Worm (Caenorhabditis elegans) whole organism, young adult: Measurements from ENCODE around the gene die-1.

Experiments
- B0336.3 ChIP-seq: fragments of 200-800 bp; sonication (Bioruptor generic); IDR thresholded peaks from 2 replicates; pipeline ENCODE4 v1.3.6; 2022; ENCODE audit warnings: missing genetic modification characterization, missing compliant biosample characterization
- C17E4.6 ChIP-seq: fragments of 200-800 bp; sonication (Bioruptor generic); IDR thresholded peaks from 2 replicates; pipeline ENCODE4 v1.3.6; 2022; ENCODE audit warnings: missing genetic modification reagents, missing genetic modification characterization, missing compliant biosample characterization
- D2030.7 ChIP-seq: fragments of 200-800 bp; sonication (Bioruptor generic); IDR thresholded peaks from 2 replicates; pipeline ENCODE4 v1.3.6; 2022; ENCODE audit warnings: missing genetic modification reagents, missing genetic modification characterization, missing compliant biosample characterization
- F10E7.11 ChIP-seq: sonication (generic microtip); optimal IDR thresholded peaks from 2 replicates; lab custom pipeline; 2017; ENCODE audit warnings: mild to moderate bottlenecking, missing genetic modification characterization, moderate library complexity, missing compliant biosample characterization
- F22D6.2 ChIP-seq: sonication (generic microtip); optimal IDR thresholded peaks from 2 replicates; lab custom pipeline; 2016; ENCODE audit warnings: mild to moderate bottlenecking, missing genetic modification characterization, missing compliant biosample characterization
- F33H1.4 ChIP-seq: fragments of 200-800 bp; sonication (Bioruptor generic); IDR thresholded peaks from 2 replicates; pipeline ENCODE4 v1.3.6; 2022; ENCODE audit warnings: missing genetic modification reagents, missing genetic modification characterization, missing compliant biosample characterization
- F55B11.4 ChIP-seq: sonication (generic microtip); optimal IDR thresholded peaks from 2 replicates; lab custom pipeline; 2016; ENCODE audit warnings: missing compliant biosample characterization, missing genetic modification characterization, borderline replicate concordance; ENCODE audit not compliant: insufficient read depth
- K11D2.4 ChIP-seq: fragments of 200-800 bp; sonication (Bioruptor generic); IDR thresholded peaks from 2 replicates; pipeline ENCODE4 v1.3.6; 2022; ENCODE audit warnings: missing genetic modification reagents, missing genetic modification characterization, missing compliant biosample characterization
- K12H6.12 ChIP-seq: fragments of 200-800 bp; sonication (Bioruptor generic); optimal IDR thresholded peaks from 2 replicates; lab custom pipeline; 2018; ENCODE audit warnings: mild to moderate bottlenecking, missing genetic modification characterization, missing compliant biosample characterization
- Y56A3A.18 ChIP-seq: fragments of 200-800 bp; sonication (Bioruptor generic); IDR thresholded peaks from 2 replicates; pipeline ENCODE4 v1.3.6; 2022; ENCODE audit warnings: missing genetic modification reagents, missing genetic modification characterization, missing compliant biosample characterization
- akir-1 ChIP-seq: fragments of 200-800 bp; sonication (Bioruptor generic); optimal IDR thresholded peaks from 2 replicates; lab custom pipeline; 2018; ENCODE audit warnings: mild to moderate bottlenecking, missing genetic modification characterization, moderate library complexity, missing compliant biosample characterization
- bed-1 ChIP-seq: fragments of 200-800 bp; sonication (Bioruptor generic); IDR thresholded peaks from 2 replicates; pipeline ENCODE4 v1.3.6; 2022; ENCODE audit warnings: missing genetic modification reagents, missing genetic modification characterization, missing compliant biosample characterization
- die-1 ChIP-seq: sonication (generic microtip); optimal IDR thresholded peaks from 2 replicates; lab custom pipeline; 2016; ENCODE audit warnings: missing genotype, mild to moderate bottlenecking, missing genetic modification characterization, missing compliant biosample characterization
- dpl-1 ChIP-seq: fragments of 150-350 bp; optimal IDR thresholded peaks from 2 replicates; lab custom pipeline; 2014; ENCODE audit warnings: missing biosample characterization, missing genetic modification reagents, missing genetic modification characterization
- ets-4 ChIP-seq: fragments of 200-800 bp; sonication (Bioruptor generic); optimal IDR thresholded peaks from 2 replicates; lab custom pipeline; 2018; ENCODE audit warnings: mild to moderate bottlenecking, missing genetic modification characterization, missing compliant biosample characterization
- gei-17 ChIP-seq: fragments of 200-800 bp; sonication (Bioruptor generic); optimal IDR thresholded peaks from 2 replicates; lab custom pipeline; 2018; ENCODE audit warnings: mild to moderate bottlenecking, missing genetic modification characterization, missing compliant biosample characterization
- him-1 ChIP-seq: sonication (generic microtip); optimal IDR thresholded peaks from 2 replicates; lab custom pipeline; 2016; ENCODE audit warnings: missing genotype, missing genetic modification reagents, missing genetic modification characterization, missing compliant biosample characterization
- hlh-26 ChIP-seq: fragments of 200-800 bp; sonication (Bioruptor generic); conservative IDR thresholded peaks from 2 replicates; pipeline ENCODE4 v1.3.6; 2022; ENCODE audit warnings: missing genetic modification reagents, missing genetic modification characterization, missing compliant biosample characterization
- hsf-1 ChIP-seq: fragments of 200-800 bp; sonication (Bioruptor generic); IDR thresholded peaks from 2 replicates; pipeline ENCODE4 v1.3.6; 2022; ENCODE audit warnings: missing genetic modification reagents, missing genetic modification characterization, missing compliant biosample characterization
- lag-1 ChIP-seq: fragments of 200-800 bp; sonication (Bioruptor generic); IDR thresholded peaks from 2 replicates; pipeline ENCODE4 v1.3.6; 2022; ENCODE audit warnings: missing genetic modification reagents, missing genetic modification characterization, missing compliant biosample characterization
- lir-1 ChIP-seq: fragments of 200-800 bp; sonication (Bioruptor generic); conservative IDR thresholded peaks from 2 replicates; pipeline ENCODE4 v1.3.6; 2022; ENCODE audit warnings: missing genetic modification reagents, missing genetic modification characterization, missing compliant biosample characterization
- madf-8 ChIP-seq: fragments of 200-800 bp; sonication (Bioruptor generic); conservative IDR thresholded peaks from 2 replicates; pipeline ENCODE4 v1.3.6; 2022; ENCODE audit warnings: missing genetic modification reagents, missing genetic modification characterization, missing compliant biosample characterization
- nfya-1 ChIP-seq: sonication (generic microtip); optimal IDR thresholded peaks from 2 replicates; lab custom pipeline; 2017; ENCODE audit warnings: antibody characterized with exemption, missing compliant biosample characterization, missing genetic modification characterization, borderline replicate concordance; ENCODE audit not compliant: insufficient read depth
- nfyb-1 ChIP-seq: fragments of 200-800 bp; sonication (Bioruptor generic); IDR thresholded peaks from 2 replicates; pipeline ENCODE4 v1.3.6; 2022; ENCODE audit warnings: missing genetic modification reagents, missing genetic modification characterization, missing compliant biosample characterization
- nhr-120 ChIP-seq: fragments of 200-800 bp; sonication (Bioruptor generic); IDR thresholded peaks from 2 replicates; pipeline ENCODE4 v1.3.6; 2022; ENCODE audit warnings: missing genetic modification characterization, missing compliant biosample characterization
- nhr-27 ChIP-seq: fragments of 200-800 bp; sonication (Bioruptor generic); optimal IDR thresholded peaks from 2 replicates; lab custom pipeline; 2018; ENCODE audit warnings: mild to moderate bottlenecking, missing genetic modification characterization, moderate library complexity, missing compliant biosample characterization
- repo-1 ChIP-seq: sonication (generic microtip); optimal IDR thresholded peaks from 2 replicates; lab custom pipeline; 2017; ENCODE audit warnings: mild to moderate bottlenecking, missing genetic modification characterization, missing compliant biosample characterization
- sdz-38 ChIP-seq: sonication (generic microtip); optimal IDR thresholded peaks from 2 replicates; lab custom pipeline; 2016; ENCODE audit warnings: missing genotype, missing genetic modification characterization, missing compliant biosample characterization
- snpc-1.1 ChIP-seq: sonication (generic microtip); optimal IDR thresholded peaks from 2 replicates; lab custom pipeline; 2017; ENCODE audit warnings: missing genetic modification characterization, mild to moderate bottlenecking, missing compliant biosample characterization, antibody characterized with exemption, moderate library complexity, missing genotype, missing genetic modification reagents; ENCODE audit not compliant: insufficient read depth
- snpc-1.3 ChIP-seq: sonication (generic microtip); optimal IDR thresholded peaks from 2 replicates; lab custom pipeline; 2017; ENCODE audit warnings: missing genetic modification characterization, mild to moderate bottlenecking, missing compliant biosample characterization, antibody characterized with exemption, moderate library complexity, missing genotype, missing genetic modification reagents; ENCODE audit not compliant: insufficient read depth
- snpc-3.4 ChIP-seq: sonication (generic microtip); optimal IDR thresholded peaks from 2 replicates; lab custom pipeline; 2017; ENCODE audit warnings: missing genetic modification characterization, mild to moderate bottlenecking, missing compliant biosample characterization, antibody characterized with exemption, moderate library complexity, missing genotype, missing genetic modification reagents
- tbx-9 ChIP-seq: sonication (generic microtip); optimal IDR thresholded peaks from 2 replicates; lab custom pipeline; 2016; ENCODE audit warnings: borderline replicate concordance, missing genetic modification characterization, inconsistent platforms, missing compliant biosample characterization
- tlf-1 ChIP-seq: fragments of 200-800 bp; sonication (Bioruptor generic); optimal IDR thresholded peaks from 2 replicates; lab custom pipeline; 2018; ENCODE audit warnings: mild to moderate bottlenecking, missing genetic modification characterization, missing compliant biosample characterization
- unc-130 ChIP-seq: sonication (generic microtip); optimal IDR thresholded peaks from 2 replicates; lab custom pipeline; 2016; ENCODE audit warnings: missing genetic modification reagents, missing genetic modification characterization, missing compliant biosample characterization
- unc-62 ChIP-seq: fragments of 150-350 bp; optimal IDR thresholded peaks from 2 replicates; lab custom pipeline; 2014; ENCODE audit warnings: missing biosample characterization, missing genetic modification reagents, missing genetic modification characterization
- zfh-2 ChIP-seq: fragments of 200-800 bp; sonication (Bioruptor generic); conservative IDR thresholded peaks from 2 replicates; pipeline ENCODE4 v1.3.6; 2022; ENCODE audit warnings: missing genetic modification reagents, missing genetic modification characterization, missing compliant biosample characterization
- ztf-26 ChIP-seq: sonication (generic microtip); optimal IDR thresholded peaks from 2 replicates; lab custom pipeline; 2017; ENCODE audit warnings: missing genetic modification characterization, missing compliant biosample characterization
- ztf-3 ChIP-seq: fragments of 200-800 bp; sonication (Bioruptor generic); optimal IDR thresholded peaks from 2 replicates; lab custom pipeline; 2018; ENCODE audit warnings: mild to moderate bottlenecking, missing genetic modification characterization, missing compliant biosample characterization
- ztf-6 ChIP-seq: fragments of 200-800 bp; sonication (Bioruptor generic); IDR thresholded peaks from 2 replicates; pipeline ENCODE4 v1.3.6; 2022; ENCODE audit warnings: missing genetic modification reagents, missing genetic modification characterization, missing compliant biosample characterization

die-1 gene

ce11 chrII:10067817-10068216, at the start of gene die-1:
Gene die-1 (minus strand): TSS chrII:10067917.
- TF ChIP-seq nhr-27 (tag; lab: Kevin White, UChicago) (no peak), tlf-1 (GFP tag; lab: Kevin White, UChicago) (no peak), lir-1 (no peak), sdz-38 (tag; lab: Kevin White, UChicago) (no peak), bed-1 (GFP tag; lab: Robert Waterston, UW) (no peak), hsf-1 (GFP tag; lab: Robert Waterston, UW) (no peak), D2030.7 (GFP tag; lab: Robert Waterston, UW) (no peak), F55B11.4 (tag; lab: Kevin White, UChicago) (no peak), nhr-120 (GFP tag; lab: Robert Waterston, UW) (no peak), ztf-26 (tag; lab: Kevin White, UChicago) (no peak), unc-130 (GFP tag; lab: Kevin White, UChicago) (no peak), snpc-1.1 (tag; lab: Kevin White, UChicago) (no peak), Y56A3A.18 (GFP tag; lab: Robert Waterston, UW) (no peak), B0336.3 (GFP tag; lab: Robert Waterston, UW) (no peak), snpc-3.4 (no peak)

ce11 chrII:10116690-10117089, 49.0 kb upstream of the die-1 start:
- no peak for TF ChIP-seq F10E7.11
- TF ChIP-seq zfh-2, result peak; percentile 53; the same call in 1 of the 2 replicates

- TF ChIP-seq ets-4 (GFP tag; lab: Kevin White, UChicago) (no peak), F22D6.2 (tag; lab: Kevin White, UChicago) (no peak), unc-130 (GFP tag; lab: Kevin White, UChicago) (no peak), ztf-6 (GFP tag; lab: Robert Waterston, UW) (no peak), lag-1 (GFP tag; lab: Robert Waterston, UW) (no peak), akir-1 (GFP tag; lab: Kevin White, UChicago) (no peak), hlh-26 (GFP tag; lab: Robert Waterston, UW) (no peak), him-1 (tag; lab: Kevin White, UChicago) (no peak), C17E4.6 (GFP tag; lab: Robert Waterston, UW) (no peak), nfya-1 (tag; lab: Kevin White, UChicago) (no peak), unc-62 (GFP tag; lab: Kevin White, UChicago) (no peak), dpl-1 (GFP tag; lab: Kevin White, UChicago) (no peak), repo-1 (tag; lab: Kevin White, UChicago) (no peak), ztf-3 (no peak), nfyb-1 (GFP tag; lab: Robert Waterston, UW) (no peak), madf-8 (GFP tag; lab: Robert Waterston, UW) (no peak), F33H1.4 (GFP tag; lab: Robert Waterston, UW) (no peak)
Measured at ce11 chrII:10108377-10108776, 40.7 kb upstream of the die-1 start, which contains the start of the genes ZK945.7 and ZK945.8. Gene ZK945.7 (minus strand): TSS chrII:10108477. Gene ZK945.8 (plus strand): TSS chrII:10108651.

ce11 chrII:10106870-10107269, 39.2 kb upstream of the die-1 start, which contains the start of gene ZK945.6:
Gene ZK945.6 (minus strand): TSS chrII:10106970.
- no peak for TF ChIP-seq snpc-1.3 (tag; lab: Kevin White, UChicago)
- no peak for TF ChIP-seq die-1
- no peak for TF ChIP-seq F33H1.4 (GFP tag; lab: Robert Waterston, UW)
- TF ChIP-seq gei-17 (GFP tag; lab: Kevin White, UChicago), result no peak
- no peak for TF ChIP-seq K12H6.12 (tag; lab: Kevin White, UChicago)
- TF ChIP-seq unc-62 (GFP tag; lab: Kevin White, UChicago), result no peak
- no peak for TF ChIP-seq tbx-9
- TF ChIP-seq K11D2.4 (GFP tag; lab: Robert Waterston, UW), result no peak
- TF ChIP-seq sdz-38 (tag; lab: Kevin White, UChicago), result no peak
